Fruit fly (Drosophila melanogaster): ENCODE data around the gene CG15506.

DNA sequence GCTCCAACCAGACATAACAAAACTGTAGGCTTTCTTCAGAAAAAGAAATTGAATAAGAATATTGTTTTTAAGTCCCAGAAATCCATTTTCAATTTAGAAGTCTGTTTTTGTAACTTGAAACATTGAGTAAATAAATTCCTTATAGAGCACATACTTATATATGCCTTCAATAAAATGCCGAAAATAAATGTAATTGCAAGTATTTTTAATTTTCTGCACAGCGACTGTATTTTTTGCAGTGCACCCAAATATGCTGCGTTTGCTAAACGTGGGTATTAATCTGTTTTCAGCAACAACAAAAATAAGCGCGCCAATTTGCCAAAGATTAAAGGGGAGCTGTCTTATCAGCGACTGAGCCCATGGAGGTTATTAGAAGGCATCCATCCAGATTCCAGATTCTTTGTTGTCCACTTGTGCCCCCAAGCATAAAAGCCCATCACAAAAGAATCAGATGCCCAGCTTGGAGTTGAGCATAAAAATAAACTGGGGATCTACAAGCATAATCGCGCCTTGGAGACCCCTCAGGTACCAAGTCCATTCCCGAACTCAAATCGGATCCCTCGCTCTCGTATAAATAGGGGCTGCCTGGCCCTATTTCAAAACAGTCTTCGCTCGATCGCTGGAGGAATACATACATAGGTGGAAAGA, 47.3 kb upstream of the CG15506 start, which contains the start of gene Obp99a:
- TF ChIP-seq CG8301 (tag; optimal IDR thresholded peaks at IDR 0.05) (no peak), CG12605 (GFP tag; IDR thresholded peaks at IDR 0.05) (no peak), gl (tag; optimal IDR thresholded peaks at IDR 0.05) (no peak), EcR (GFP tag; optimal IDR thresholded peaks at IDR 0.05) (no peak), CG9948 (tag; optimal IDR thresholded peaks at IDR 0.05) (no peak), Pif1A (GFP tag; optimal IDR thresholded peaks at IDR 0.05) (no peak), CG8159 (tag; optimal IDR thresholded peaks at IDR 0.05) (no peak), Ets98B (GFP tag; IDR thresholded peaks at IDR 0.05) (no peak), CG17806 (tag; optimal IDR thresholded peaks at IDR 0.05) (no peak), Snoo (tag; optimal IDR thresholded peaks at IDR 0.05) (no peak), CG14655 (GFP tag; optimal IDR thresholded peaks at IDR 0.05) (no peak), CG32121 (GFP tag; IDR thresholded peaks at IDR 0.05) (no peak)
